Fruit fly (Drosophila melanogaster) whole organism, adult: Measurements from ENCODE around the gene RhoGAP71E.

ENCODE experiments used
- CG11617 ChIP-seq: fragments of 200-800 bp; sonication (Bioruptor generic); optimal IDR thresholded peaks from 2 replicates; lab custom pipeline; 2017; ENCODE audit warnings: mild to moderate bottlenecking, missing biosample characterization, missing genetic modification reagents, missing genetic modification characterization
- CG12768 ChIP-seq: fragments of 200-800 bp; sonication (Bioruptor generic); optimal IDR thresholded peaks from 2 replicates; lab custom pipeline; 2017; ENCODE audit warnings: missing biosample characterization, missing genetic modification characterization, mild to moderate bottlenecking, moderate library complexity, missing genetic modification reagents
- CG14711 ChIP-seq: fragments of 200-800 bp; sonication (Bioruptor generic); optimal IDR thresholded peaks from 2 replicates; lab custom pipeline; 2018; ENCODE audit warnings: missing biosample characterization, mild to moderate bottlenecking, missing genetic modification characterization, moderate library complexity
- CG1620 ChIP-seq: fragments of 200-800 bp; sonication (Bioruptor generic); optimal IDR thresholded peaks from 2 replicates; lab custom pipeline; 2016; ENCODE audit warnings: missing biosample characterization, missing genetic modification characterization
- CG33017 ChIP-seq: fragments of 200-800 bp; sonication (Bioruptor generic); optimal IDR thresholded peaks from 2 replicates; lab custom pipeline; 2018; ENCODE audit warnings: missing biosample characterization, mild to moderate bottlenecking, missing genetic modification characterization, moderate library complexity
- CG5204 ChIP-seq: fragments of 200-800 bp; sonication (Bioruptor generic); optimal IDR thresholded peaks from 2 replicates; lab custom pipeline; 2016; ENCODE audit warnings: missing biosample characterization, missing genetic modification characterization
- CG7045 ChIP-seq: fragments of 200-800 bp; sonication (Bioruptor generic); optimal IDR thresholded peaks from 2 replicates; lab custom pipeline; 2017; ENCODE audit warnings: missing biosample characterization, mild to moderate bottlenecking, missing genetic modification characterization
- CG7101 ChIP-seq: fragments of 200-800 bp; sonication (Bioruptor generic); optimal IDR thresholded peaks from 2 replicates; lab custom pipeline; 2018; ENCODE audit warnings: missing biosample characterization, mild to moderate bottlenecking, missing genetic modification characterization, moderate library complexity
- Clk ChIP-seq: fragments of 200-800 bp; sonication (Bioruptor generic); optimal IDR thresholded peaks from 2 replicates; lab custom pipeline; 2017; ENCODE audit warnings: missing biosample characterization, missing genetic modification characterization
- Crg-1 ChIP-seq: fragments of 200-800 bp; sonication (Bioruptor generic); optimal IDR thresholded peaks from 2 replicates; lab custom pipeline; 2016; ENCODE audit warnings: missing biosample characterization, missing genetic modification characterization
- Hr96 ChIP-seq: fragments of 200-800 bp; sonication (Bioruptor generic); optimal IDR thresholded peaks from 2 replicates; lab custom pipeline; 2016; ENCODE audit warnings: missing biosample characterization, missing genetic modification characterization
- Mnt ChIP-seq: fragments of 200-800 bp; sonication (Bioruptor generic); optimal IDR thresholded peaks from 2 replicates; lab custom pipeline; 2016; ENCODE audit warnings: missing biosample characterization, mild to moderate bottlenecking, missing genetic modification characterization
- cic ChIP-seq: fragments of 200-800 bp; sonication (Bioruptor generic); optimal IDR thresholded peaks from 2 replicates; lab custom pipeline; 2017; ENCODE audit warnings: missing biosample characterization, mild to moderate bottlenecking, missing genetic modification characterization, moderate library complexity
- cnc ChIP-seq, 2 experiments: fragments of >200 bp; optimal IDR thresholded peaks; 2 replicates each; lab custom pipeline; 2017
- kay ChIP-seq: fragments of 200-800 bp; sonication (Bioruptor generic); peaks from one replicate; lab custom pipeline; 2016; ENCODE audit warnings: missing biosample characterization, missing genetic modification characterization, borderline replicate concordance
- ovo ChIP-seq: fragments of 200-800 bp; sonication (Bioruptor generic); optimal IDR thresholded peaks from 2 replicates; lab custom pipeline; 2016; ENCODE audit warnings: missing biosample characterization, missing genetic modification characterization
- pad ChIP-seq: fragments of 200-800 bp; sonication (Bioruptor generic); optimal IDR thresholded peaks from 3 replicates; lab custom pipeline; 2017; ENCODE audit warnings: missing biosample characterization, missing genetic modification characterization, mild to moderate bottlenecking, moderate library complexity, missing genetic modification reagents
- tj ChIP-seq: fragments of 200-800 bp; sonication (Bioruptor generic); optimal IDR thresholded peaks from 3 replicates; lab custom pipeline; 2017; ENCODE audit warnings: missing biosample characterization, mild to moderate bottlenecking, missing genetic modification characterization, moderate library complexity
- toe ChIP-seq: fragments of 200-800 bp; sonication (Bioruptor generic); optimal IDR thresholded peaks from 2 replicates; lab custom pipeline; 2016; ENCODE audit warnings: missing biosample characterization, missing genetic modification characterization

RhoGAP71E gene

DNA sequence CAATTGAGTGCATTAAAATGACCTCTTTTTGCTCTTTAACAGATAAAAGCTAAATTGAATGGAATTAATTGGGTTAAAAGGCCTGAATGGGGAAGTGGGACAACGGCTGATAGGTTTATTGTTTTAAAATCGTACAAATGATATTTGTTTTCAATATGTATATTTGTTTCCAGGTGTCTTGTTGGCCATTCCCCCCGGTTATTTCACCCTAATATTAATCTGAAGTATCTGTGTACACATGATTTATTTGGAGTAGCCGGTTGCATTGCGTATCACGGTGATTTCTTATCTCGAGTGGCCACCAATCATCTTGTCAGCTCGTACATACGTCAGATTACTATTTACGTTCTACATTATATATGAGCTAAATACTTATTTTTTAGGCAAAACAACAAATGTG, 47.7 kb downstream of the RhoGAP71E start:
- peak; percentile 12 for TF ChIP-seq CG33017 (tag; lab: Kevin White, UChicago)
- TF ChIP-seq Hr96: no peak
- peak; percentile 69 for TF ChIP-seq cic (GFP tag; lab: Kevin White, UChicago)

DNA sequence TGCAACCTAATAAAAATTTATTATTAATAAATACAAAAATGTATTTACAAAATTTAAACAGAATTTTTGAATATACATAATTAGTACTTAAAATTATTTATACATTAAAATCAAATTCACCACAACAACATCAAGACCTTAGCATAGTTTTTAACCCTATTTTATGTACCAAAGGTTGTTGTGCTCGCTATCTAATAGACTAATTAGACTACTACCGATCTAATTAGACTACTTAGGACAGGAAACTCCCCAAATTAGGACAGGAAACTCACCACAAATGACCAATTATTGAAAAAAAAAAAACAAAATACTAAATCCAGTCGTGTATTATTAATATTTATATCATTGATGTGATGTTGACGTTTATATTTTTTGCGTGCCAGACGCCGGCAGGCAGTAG, 48.3 kb downstream of the RhoGAP71E start:
- no peak for TF ChIP-seq Mnt
- no peak for TF ChIP-seq pad (GFP tag; lab: Kevin White, UChicago)
- TF ChIP-seq CG14711 (tag; lab: Kevin White, UChicago): no peak
- no peak for TF ChIP-seq CG7101 (tag; lab: Kevin White, UChicago)
- TF ChIP-seq CG1620 (GFP tag; lab: Kevin White, UChicago): no peak
- TF ChIP-seq cnc (optimal IDR thresholded peaks at IDR 0.05; lab: Kevin White, UChicago): no peak
- no peak for TF ChIP-seq kay (GFP tag; lab: Kevin White, UChicago)
- TF ChIP-seq CG33017 (tag; lab: Kevin White, UChicago): no peak
- no peak for TF ChIP-seq cic (GFP tag; lab: Kevin White, UChicago)

DNA sequence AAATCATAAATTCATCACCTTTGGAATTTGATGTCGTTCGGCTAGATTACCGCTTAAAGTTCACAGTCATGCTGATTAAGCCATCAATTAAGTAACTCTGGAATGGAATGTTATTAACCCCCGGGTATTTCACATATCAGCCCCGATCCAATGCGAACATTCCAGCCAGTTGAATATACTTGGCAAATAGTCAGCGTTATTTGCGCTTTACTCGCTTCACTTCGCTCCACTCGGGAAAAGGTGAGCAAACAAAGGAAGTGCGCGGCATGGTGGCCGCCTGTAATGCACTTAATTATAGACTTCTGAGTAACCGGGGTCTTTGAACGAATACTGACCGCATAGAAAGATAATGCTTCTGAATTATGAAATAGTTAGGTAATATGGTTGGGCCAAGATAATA, 49.0 kb downstream of the RhoGAP71E start:
- TF ChIP-seq kay (GFP tag; lab: Kevin White, UChicago) (peak; percentile 49), Mnt (no peak)

DNA sequence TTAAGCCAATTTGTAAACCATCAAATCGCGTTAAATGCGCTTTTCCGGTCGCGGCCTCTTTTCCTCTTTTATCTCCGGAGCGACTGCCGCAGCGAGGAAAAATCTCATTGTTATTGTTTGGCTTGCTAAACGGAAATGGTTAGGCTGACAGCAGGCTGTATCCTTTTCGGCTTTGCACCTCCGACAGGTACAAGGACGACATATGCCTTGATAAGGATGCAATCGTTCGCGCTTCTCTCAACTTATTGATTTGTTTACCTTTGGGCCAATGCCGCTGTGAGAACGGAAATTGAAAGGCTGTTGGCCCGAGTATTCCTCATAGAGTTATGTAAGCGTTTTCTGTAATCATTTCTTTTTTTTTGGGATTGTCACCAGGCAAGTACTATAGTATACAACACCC, 49.9 kb downstream of the RhoGAP71E start:
- no peak for TF ChIP-seq CG7101 (tag; lab: Kevin White, UChicago)
- TF ChIP-seq toe: no peak
- TF ChIP-seq CG7045 (GFP tag; lab: Kevin White, UChicago): no peak
- TF ChIP-seq CG11617 (GFP tag; lab: Kevin White, UChicago): no peak
- TF ChIP-seq pad (GFP tag; lab: Kevin White, UChicago): no peak
- no peak for TF ChIP-seq CG14711 (tag; lab: Kevin White, UChicago)
- TF ChIP-seq Clk (GFP tag; lab: Kevin White, UChicago): no peak
- TF ChIP-seq kay (GFP tag; lab: Kevin White, UChicago): no peak
- no peak for TF ChIP-seq Crg-1 (GFP tag; lab: Kevin White, UChicago)
- TF ChIP-seq Mnt: no peak
- no peak for TF ChIP-seq CG5204 (GFP tag; lab: Kevin White, UChicago)
- no peak for TF ChIP-seq CG33017 (tag; lab: Kevin White, UChicago)
- TF ChIP-seq CG12768 (GFP tag; lab: Kevin White, UChicago): no peak
- TF ChIP-seq CG1620 (GFP tag; lab: Kevin White, UChicago): no peak
- no peak for TF ChIP-seq cic (GFP tag; lab: Kevin White, UChicago)
- no peak for TF ChIP-seq cnc (optimal IDR thresholded peaks at IDR 0.05; lab: Kevin White, UChicago)
- no peak for TF ChIP-seq Hr96
- no peak for TF ChIP-seq ovo

DNA sequence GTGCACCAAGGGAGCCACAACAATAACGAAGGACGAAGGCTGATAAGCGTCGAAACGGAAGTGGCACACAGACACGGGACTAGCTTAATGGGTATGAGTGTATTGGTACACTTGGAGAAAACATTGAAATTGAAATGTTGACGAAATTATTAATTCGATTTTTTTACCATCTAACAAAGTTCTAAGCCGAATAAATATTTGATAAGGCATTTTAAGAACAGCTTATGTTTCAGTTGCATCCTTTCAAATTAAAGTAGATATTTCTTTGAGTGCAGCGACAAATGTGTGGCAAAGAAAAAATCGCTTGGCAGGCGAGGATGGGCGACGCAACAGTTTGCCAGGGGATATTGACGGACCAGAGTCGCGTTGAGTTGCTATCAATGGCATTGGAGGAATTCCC, 51.3 kb downstream of the RhoGAP71E start:
- TF ChIP-seq Mnt (no peak), ovo (no peak), toe (no peak), tj (GFP tag; lab: Kevin White, UChicago) (no peak)

DNA sequence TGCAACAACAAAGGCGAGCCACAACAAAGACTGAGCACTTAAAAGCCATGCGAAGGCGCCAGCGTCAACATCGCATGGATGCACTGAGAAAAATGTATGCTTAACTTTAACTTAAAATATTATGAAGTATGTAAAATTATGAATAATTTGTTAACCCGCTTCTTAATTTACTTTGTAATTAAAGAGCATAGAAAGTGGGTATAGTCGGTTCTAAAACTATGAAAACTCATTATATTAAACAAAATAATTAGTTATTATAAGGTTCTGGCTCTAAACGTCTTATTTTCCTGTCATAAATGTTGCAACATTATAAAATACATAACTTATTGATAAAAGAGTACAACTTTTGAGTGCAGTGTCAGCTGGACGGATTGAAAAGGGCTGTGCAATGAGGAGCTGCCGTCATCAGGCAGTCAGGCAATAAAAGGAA, 52.9 kb downstream of the RhoGAP71E start:
- no peak for TF ChIP-seq cnc (optimal IDR thresholded peaks at IDR 0.05; lab: Kevin White, UChicago)
- no peak for TF ChIP-seq CG1620 (GFP tag; lab: Kevin White, UChicago)
- TF ChIP-seq ovo: no peak
- TF ChIP-seq CG14711 (tag; lab: Kevin White, UChicago): no peak
- no peak for TF ChIP-seq cic (GFP tag; lab: Kevin White, UChicago)
- TF ChIP-seq Mnt: no peak

DNA sequence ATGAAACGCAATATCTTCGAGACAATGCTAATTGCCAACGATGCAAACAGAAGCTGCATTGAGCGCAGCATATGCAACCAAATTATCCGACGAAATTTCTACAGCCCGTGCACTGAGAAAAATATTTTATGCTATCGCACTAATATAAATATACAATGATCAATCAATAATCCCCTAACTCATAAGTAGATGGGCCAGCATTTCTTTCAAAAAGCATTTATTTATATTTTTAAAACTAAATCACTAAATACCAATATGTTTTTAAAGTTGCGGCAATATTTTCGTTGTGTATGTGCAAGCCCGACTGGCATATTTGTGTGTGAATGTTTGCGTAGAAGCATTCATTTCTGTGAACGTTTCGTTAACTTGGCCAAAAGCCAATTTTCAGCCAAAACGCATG, 57.5 kb downstream of the RhoGAP71E start:
- TF ChIP-seq CG7045 (GFP tag; lab: Kevin White, UChicago) (no peak), tj (GFP tag; lab: Kevin White, UChicago) (no peak), Mnt (no peak), kay (GFP tag; lab: Kevin White, UChicago) (no peak)

DNA sequence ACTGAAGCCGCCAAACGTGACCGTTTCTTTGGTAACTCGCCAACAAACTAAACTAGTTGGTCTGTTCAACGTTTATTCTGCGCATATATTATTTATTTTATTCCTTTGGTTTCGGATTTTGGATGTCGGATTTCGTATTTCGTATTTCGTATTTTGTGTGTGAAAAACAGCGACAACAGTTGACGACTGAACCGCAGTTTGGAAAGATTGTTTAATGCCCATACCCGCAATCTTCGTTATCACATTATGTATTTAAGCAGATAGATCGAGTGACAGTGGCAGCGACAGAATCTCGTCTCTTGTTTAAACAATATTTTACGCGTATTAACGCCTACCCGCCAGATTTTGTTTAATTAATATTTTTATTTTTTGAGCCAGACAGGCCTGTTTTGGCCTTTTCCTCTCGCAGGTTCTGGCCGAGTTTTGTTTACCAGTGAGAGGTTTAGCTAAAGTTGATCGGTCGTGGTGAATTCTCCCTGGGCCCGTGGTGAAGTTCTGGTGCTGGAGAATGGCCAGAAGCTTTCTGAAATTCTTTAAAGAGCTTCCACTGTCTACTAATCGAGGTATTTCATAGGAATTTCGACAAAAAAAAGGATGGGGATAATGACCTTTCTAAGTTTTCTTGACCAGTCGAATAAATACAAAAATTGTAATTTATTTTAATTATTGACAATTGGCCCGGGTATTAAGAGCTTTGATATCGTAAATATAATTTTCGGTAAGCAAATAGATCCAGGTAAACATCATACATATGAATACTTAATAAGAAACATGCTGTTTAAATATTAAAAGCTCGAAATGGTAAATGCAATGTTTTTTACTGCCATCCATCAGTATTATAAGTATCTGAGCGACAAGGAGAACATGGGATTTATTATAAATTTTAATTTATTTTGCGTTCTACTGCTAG, 59.3 kb downstream of the RhoGAP71E start, which contains the start of the genes comm3 and CG43083:
TSS of gene comm3 (minus strand) at position 51 of the 910 bp plus-strand sequence.
TSS of gene CG43083 (plus strand) at position 860 of the 910 bp plus-strand sequence.
- TF ChIP-seq cnc (optimal IDR thresholded peaks at IDR 0.05; lab: Kevin White, UChicago) (no peak), CG1620 (GFP tag; lab: Kevin White, UChicago) (no peak), CG12768 (GFP tag; lab: Kevin White, UChicago) (no peak)
